Fruit fly (Drosophila melanogaster): Measurements from ENCODE around the gene Mettl2.

- TF ChIP-seq cnc (optimal IDR thresholded peaks at IDR 0.05): no peak
- TF ChIP-seq Mnt (GFP tag; optimal IDR thresholded peaks at IDR 0.05): no peak
Observed at dm6 chr3L:1602833-1603128, 36.3 kb downstream of the Mettl2 start, which contains the start of the genes CG18170 and CG33791.

All from whole organism, adult.